Worm (Caenorhabditis elegans): Measurements from ENCODE around the gene his-39.

his-39 gene

DNA sequence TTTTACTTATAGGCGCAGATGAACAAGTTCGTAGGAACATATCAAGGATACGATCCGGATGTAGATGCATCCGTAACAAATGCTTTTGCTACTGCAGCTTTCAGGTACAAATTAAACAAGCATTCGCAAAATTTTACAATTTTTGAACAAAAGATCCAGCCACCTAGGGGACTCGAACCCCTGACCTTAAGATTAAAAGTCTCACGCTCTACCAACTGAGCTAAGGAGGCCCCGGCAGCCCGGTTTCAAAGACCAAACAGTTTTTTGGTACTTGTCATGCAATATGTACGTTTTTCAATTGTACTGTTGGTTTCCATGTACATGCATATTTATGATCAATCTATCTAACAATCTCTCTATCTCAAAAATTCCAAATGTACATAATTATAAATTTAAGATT, 36.9 kb upstream of the his-39 start (continued):
- no peak for TF ChIP-seq ceh-100 (GFP tag; IDR thresholded peaks at IDR 0.05)
- TF ChIP-seq cebp-2 (GFP tag; IDR thresholded peaks at IDR 0.05): no peak
- peak; percentile 66 for TF ChIP-seq Y53F4B.3 (GFP tag; IDR thresholded peaks at IDR 0.05)
- TF ChIP-seq unc-130 (GFP tag; optimal IDR thresholded peaks at IDR 0.05): peak; percentile 1
- TF ChIP-seq sdz-38 (tag; optimal IDR thresholded peaks at IDR 0.05): no peak
- TF ChIP-seq madf-6 (GFP tag; IDR thresholded peaks at IDR 0.05): peak; percentile 51; the same call in 1 of the 2 replicates
- TF ChIP-seq ztf-3 (GFP tag; optimal IDR thresholded peaks at IDR 0.05): no peak
- no peak for TF ChIP-seq attf-6 (GFP tag; IDR thresholded peaks at IDR 0.05)
- no peak for TF ChIP-seq F57A8.1 (GFP tag; optimal IDR thresholded peaks at IDR 0.05)
- 0 out of 2 replicates have a peak, but pooled peaks have one; percentile 40 for TF ChIP-seq Y95B8A.8 (GFP tag; IDR thresholded peaks at IDR 0.05)
- peak; percentile 91 for TF ChIP-seq tbp1 (GFP tag; optimal IDR thresholded peaks at IDR 0.05)
- peak; percentile 19 for TF ChIP-seq snpc-1.3 (tag; optimal IDR thresholded peaks at IDR 0.05; ENCODE audit: insufficient read depth)
- no peak for TF ChIP-seq cebp-1 (GFP tag; IDR thresholded peaks at IDR 0.05)
- TF ChIP-seq cebp-1 (tag; optimal IDR thresholded peaks at IDR 0.05): peak; percentile 30
- no peak for TF ChIP-seq B0336.3 (GFP tag; IDR thresholded peaks at IDR 0.05)
- no peak for TF ChIP-seq lsy-27 (tag; optimal IDR thresholded peaks at IDR 0.05; ENCODE audit: borderline replicate concordance, insufficient read depth)
- TF ChIP-seq C06A6.2 (GFP tag; conservative IDR thresholded peaks at IDR 0.05): no peak
- TF ChIP-seq nfya-1 (tag; optimal IDR thresholded peaks at IDR 0.05; ENCODE audit: borderline replicate concordance, insufficient read depth): no peak
- no peak for TF ChIP-seq attf-3 (GFP tag; conservative IDR thresholded peaks at IDR 0.05)
- no peak for TF ChIP-seq lag-1 (GFP tag; IDR thresholded peaks at IDR 0.05)
- TF ChIP-seq T26A5.8 (tag; optimal IDR thresholded peaks at IDR 0.05): no peak
- no peak for TF ChIP-seq ztf-28 (GFP tag; IDR thresholded peaks at IDR 0.05)
- TF ChIP-seq F33H1.4 (GFP tag; IDR thresholded peaks at IDR 0.05): 0 out of 2 replicates have a peak, but pooled peaks have one; percentile 13
- TF ChIP-seq ama-1 (optimal IDR thresholded peaks at IDR 0.05): no peak
- no peak for TF ChIP-seq ama-1 (GFP tag; optimal IDR thresholded peaks at IDR 0.05)
- no peak for TF ChIP-seq madf-3 (GFP tag; IDR thresholded peaks at IDR 0.05)
- TF ChIP-seq mes-4 (tag; optimal IDR thresholded peaks at IDR 0.05): peak; percentile 19
- no peak for TF ChIP-seq ekl-4 (GFP tag; IDR thresholded peaks at IDR 0.05)
- TF ChIP-seq bed-2 (GFP tag; IDR thresholded peaks at IDR 0.05): no peak
- no peak for TF ChIP-seq B0019.2 (GFP tag; conservative IDR thresholded peaks at IDR 0.05)
- TF ChIP-seq athp-1 (tag; optimal IDR thresholded peaks at IDR 0.05): peak; percentile 21
- peak; percentile 71 for TF ChIP-seq dox-1 (GFP tag; IDR thresholded peaks at IDR 0.05)
- TF ChIP-seq zim-3 (tag; optimal IDR thresholded peaks at IDR 0.05): no peak
- TF ChIP-seq dpff-1 (tag; optimal IDR thresholded peaks at IDR 0.05): no peak
- peak in 1 of 2 experiments; percentile 15 for TF ChIP-seq rec-8 (tag; optimal IDR thresholded peaks at IDR 0.05)
- TF ChIP-seq bed-1 (GFP tag; IDR thresholded peaks at IDR 0.05): no peak
- TF ChIP-seq ztf-25 (GFP tag; IDR thresholded peaks at IDR 0.05): 0 out of 2 replicates have a peak, but pooled peaks have one; percentile 59
- TF ChIP-seq egl-18 (GFP tag; IDR thresholded peaks at IDR 0.05): no peak
- TF ChIP-seq K12H6.12 (tag; optimal IDR thresholded peaks at IDR 0.05): no peak
- peak; percentile 60 for TF ChIP-seq hmg-1.2 (GFP tag; IDR thresholded peaks at IDR 0.05)
- TF ChIP-seq die-1 (tag; optimal IDR thresholded peaks at IDR 0.05): peak; percentile 77
- no peak for TF ChIP-seq F49E8.2 (tag; optimal IDR thresholded peaks at IDR 0.05; ENCODE audit: insufficient read depth)
- TF ChIP-seq F39B2.1 (GFP tag; IDR thresholded peaks at IDR 0.05): peak; percentile 55; the same call in 1 of the 2 replicates
- no peak for TF ChIP-seq F52B5.7 (tag; optimal IDR thresholded peaks at IDR 0.05)
- TF ChIP-seq F57C9.4 (tag; optimal IDR thresholded peaks at IDR 0.05): no peak
- peak; percentile 8 for TF ChIP-seq ztf-22 (GFP tag; optimal IDR thresholded peaks at IDR 0.05)
- TF ChIP-seq mxl-1 (tag; optimal IDR thresholded peaks at IDR 0.05): peak; percentile 56
- TF ChIP-seq chd-7 (tag; optimal IDR thresholded peaks at IDR 0.05): no peak
- no peak for TF ChIP-seq sea-2 (GFP tag; IDR thresholded peaks at IDR 0.05)
